Fruit fly (Drosophila melanogaster): Measurements from ENCODE around the gene rdgB.
A peak's percentile ranks its signal among the peaks of the same experiment; 100 is the strongest.

rdgB gene

dm6 chrX:13815526-13816173, 53.1 kb downstream of the rdgB start (continued):
- TF ChIP-seq fd3F (GFP tag; optimal IDR thresholded peaks at IDR 0.05), result peak; percentile 46

dm6 chrX:13817418-13818171, 55.0 kb downstream of the rdgB start:
- TF ChIP-seq CG8944 (GFP tag; optimal IDR thresholded peaks at IDR 0.05), result no peak
- no peak for TF ChIP-seq wor (GFP tag; IDR thresholded peaks at IDR 0.05)
- TF ChIP-seq CG4820 (GFP tag; optimal IDR thresholded peaks at IDR 0.05), result no peak
- TF ChIP-seq kah (GFP tag; optimal IDR thresholded peaks at IDR 0.05), result no peak
- no peak for TF ChIP-seq CG15601 (tag; optimal IDR thresholded peaks at IDR 0.05)
- peak; percentile 63; the same call in 1 of the 2 replicates for TF ChIP-seq CG32532 (GFP tag; IDR thresholded peaks at IDR 0.05)
- no peak for TF ChIP-seq Opbp (GFP tag; IDR thresholded peaks at IDR 0.05; ENCODE audit: partially characterized antibody)
- TF ChIP-seq CG3281 (GFP tag; optimal IDR thresholded peaks at IDR 0.05), result peak; percentile 42
- no peak for TF ChIP-seq Trl (optimal IDR thresholded peaks at IDR 0.05)
- peak; percentile 60 for TF ChIP-seq Trl (GFP tag; optimal IDR thresholded peaks at IDR 0.05)
- no peak for TF ChIP-seq CG8388 (GFP tag; optimal IDR thresholded peaks at IDR 0.05)
- TF ChIP-seq CG2129 (GFP tag; IDR thresholded peaks at IDR 0.05; ENCODE audit: partially characterized antibody), result no peak
- TF ChIP-seq lov (optimal IDR thresholded peaks at IDR 0.05), result no peak
- TF ChIP-seq lov (GFP tag; IDR thresholded peaks at IDR 0.05), result no peak
- TF ChIP-seq Xbp1 (GFP tag; optimal IDR thresholded peaks at IDR 0.05), result peak; percentile 47
- TF ChIP-seq Kr (GFP tag; optimal IDR thresholded peaks at IDR 0.05), result no peak
- no peak for TF ChIP-seq CG8290 (GFP tag; optimal IDR thresholded peaks at IDR 0.05)
- peak in 1 of 2 experiments; percentile 27 for TF ChIP-seq CG8290 (tag; optimal IDR thresholded peaks at IDR 0.05)
- no peak for TF ChIP-seq amos (GFP tag; IDR thresholded peaks at IDR 0.05; ENCODE audit: partially characterized antibody)
- TF ChIP-seq CrebB (tag; optimal IDR thresholded peaks at IDR 0.05), result peak; percentile 19
- no peak for TF ChIP-seq Usf (GFP tag; optimal IDR thresholded peaks at IDR 0.05)
- no peak for TF ChIP-seq CG3407 (GFP tag; optimal IDR thresholded peaks at IDR 0.05)
- TF ChIP-seq Poxn (GFP tag; IDR thresholded peaks at IDR 0.05), result no peak
- TF ChIP-seq Antp (GFP tag; optimal IDR thresholded peaks at IDR 0.05), result no peak
- peak; percentile 36 for TF ChIP-seq CG18619 (GFP tag; optimal IDR thresholded peaks at IDR 0.05)
- TF ChIP-seq dan (GFP tag; IDR thresholded peaks at IDR 0.05), result no peak
- no peak for TF ChIP-seq mld (GFP tag; IDR thresholded peaks at IDR 0.05; ENCODE audit: partially characterized antibody)
- TF ChIP-seq CG7271 (tag; optimal IDR thresholded peaks at IDR 0.05), result no peak
- TF ChIP-seq otp (GFP tag; IDR thresholded peaks at IDR 0.05), result 0 out of 3 replicates have a peak, but pooled peaks have one; percentile 10
- TF ChIP-seq CG12104 (GFP tag; optimal IDR thresholded peaks at IDR 0.05), result no peak
- no peak for TF ChIP-seq eve (GFP tag; optimal IDR thresholded peaks at IDR 0.05)
- no peak for TF ChIP-seq nom (GFP tag; optimal IDR thresholded peaks at IDR 0.05)
- TF ChIP-seq hbn (GFP tag; IDR thresholded peaks at IDR 0.05; ENCODE audit: partially characterized antibody), result no peak
- TF ChIP-seq CG1529 (GFP tag; optimal IDR thresholded peaks at IDR 0.05), result no peak
- TF ChIP-seq so (GFP tag; IDR thresholded peaks at IDR 0.05), result peak; percentile 78
- no peak for TF ChIP-seq Nf-YC (tag; optimal IDR thresholded peaks at IDR 0.05)
- TF ChIP-seq peb (GFP tag; IDR thresholded peaks at IDR 0.05), result no peak
- peak; percentile 34 for TF ChIP-seq Hmr (GFP tag; optimal IDR thresholded peaks at IDR 0.05)
- no peak for TF ChIP-seq dmrt11E (tag; optimal IDR thresholded peaks at IDR 0.05)
- 0 out of 2 replicates have a peak, but pooled peaks have one; percentile 26 for TF ChIP-seq E2f2 (GFP tag; IDR thresholded peaks at IDR 0.05)
- TF ChIP-seq Hsf (GFP tag; optimal IDR thresholded peaks at IDR 0.05), result peak; percentile 40
- TF ChIP-seq CG14050 (GFP tag; IDR thresholded peaks at IDR 0.05), result no peak
- no peak for TF ChIP-seq CG7987 (GFP tag; optimal IDR thresholded peaks at IDR 0.05)
- no peak for TF ChIP-seq CG18011 (GFP tag; optimal IDR thresholded peaks at IDR 0.05)
- TF ChIP-seq CG18262 (tag; optimal IDR thresholded peaks at IDR 0.05), result peak; percentile 36
- TF ChIP-seq schlank (tag; optimal IDR thresholded peaks at IDR 0.05), result no peak
- TF ChIP-seq h (optimal IDR thresholded peaks at IDR 0.05), result no peak
